Fruit fly (Drosophila melanogaster): ENCODE results near the gene Cdc27.

Cdc27 gene

DNA sequence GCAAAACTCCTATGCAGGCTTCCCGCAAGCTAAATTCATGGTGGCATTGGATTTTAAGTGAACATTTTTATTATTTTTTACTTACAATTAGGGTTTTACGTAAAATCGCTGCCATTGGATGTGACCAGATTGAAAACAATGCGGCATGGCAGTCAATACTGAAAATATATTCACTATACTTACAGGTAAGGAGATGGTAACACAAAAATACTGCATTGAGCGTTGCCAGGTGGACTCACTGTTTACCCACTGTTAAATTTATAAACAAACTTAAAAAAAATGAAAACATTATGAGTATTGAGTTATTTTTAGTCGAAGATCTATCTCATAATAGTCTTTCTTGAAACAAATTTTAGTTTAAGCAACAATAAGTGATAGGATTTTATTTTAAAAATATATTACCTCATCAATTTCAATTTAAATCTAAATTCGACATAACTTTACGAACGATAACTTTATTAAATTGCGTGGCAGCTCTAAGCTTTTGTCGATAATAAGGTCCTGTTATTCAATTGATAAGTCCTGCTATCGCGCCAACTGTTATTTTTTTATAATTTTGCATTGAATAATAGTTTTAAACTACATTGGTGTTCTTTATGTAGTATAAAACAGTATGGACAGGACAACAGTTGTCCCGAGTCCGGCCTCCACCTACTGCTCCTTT lies 5.2 kb downstream of the Cdc27 start, which contains the start of the genes mRpL50 and mei-P22:
TSS of gene mRpL50 (minus strand) at position 159 of the 664 bp plus-strand sequence.
TSS of gene mei-P22 (plus strand) at position 614 of the 664 bp plus-strand sequence.
- TF ChIP-seq Crg-1 (GFP tag; optimal IDR thresholded peaks at IDR 0.05), result no peak
- peak; percentile 41 for TF ChIP-seq Mnt (GFP tag; optimal IDR thresholded peaks at IDR 0.05)
- TF ChIP-seq tj (GFP tag; optimal IDR thresholded peaks at IDR 0.05), result no peak
- no peak for TF ChIP-seq CG11617 (GFP tag; optimal IDR thresholded peaks at IDR 0.05)
- peak; percentile 6 for TF ChIP-seq CG1620 (GFP tag; optimal IDR thresholded peaks at IDR 0.05)
- TF ChIP-seq CG33017 (tag; optimal IDR thresholded peaks at IDR 0.05), result no peak
- no peak for TF ChIP-seq cic (GFP tag; optimal IDR thresholded peaks at IDR 0.05)
- TF ChIP-seq CG7101 (tag; optimal IDR thresholded peaks at IDR 0.05), result peak; percentile 22
- no peak for TF ChIP-seq pad (GFP tag; optimal IDR thresholded peaks at IDR 0.05)
- TF ChIP-seq ovo (GFP tag; optimal IDR thresholded peaks at IDR 0.05), result no peak
- no peak for TF ChIP-seq CG12768 (GFP tag; optimal IDR thresholded peaks at IDR 0.05)
- TF ChIP-seq Hr96 (GFP tag; optimal IDR thresholded peaks at IDR 0.05), result no peak
- no peak for TF ChIP-seq kay (GFP tag; ENCODE audit: borderline replicate concordance)
- TF ChIP-seq CG5204 (GFP tag; optimal IDR thresholded peaks at IDR 0.05), result no peak
- TF ChIP-seq CG7045 (GFP tag; optimal IDR thresholded peaks at IDR 0.05), result no peak
- no peak for TF ChIP-seq cnc (optimal IDR thresholded peaks at IDR 0.05)
- TF ChIP-seq CG14711 (tag; optimal IDR thresholded peaks at IDR 0.05), result peak; percentile 9
- peak; percentile 21 for TF ChIP-seq bab1 (GFP tag; optimal IDR thresholded peaks at IDR 0.05)
- TF ChIP-seq toe (GFP tag; optimal IDR thresholded peaks at IDR 0.05), result peak; percentile 4
- TF ChIP-seq Clk (GFP tag; optimal IDR thresholded peaks at IDR 0.05), result no peak

DNA sequence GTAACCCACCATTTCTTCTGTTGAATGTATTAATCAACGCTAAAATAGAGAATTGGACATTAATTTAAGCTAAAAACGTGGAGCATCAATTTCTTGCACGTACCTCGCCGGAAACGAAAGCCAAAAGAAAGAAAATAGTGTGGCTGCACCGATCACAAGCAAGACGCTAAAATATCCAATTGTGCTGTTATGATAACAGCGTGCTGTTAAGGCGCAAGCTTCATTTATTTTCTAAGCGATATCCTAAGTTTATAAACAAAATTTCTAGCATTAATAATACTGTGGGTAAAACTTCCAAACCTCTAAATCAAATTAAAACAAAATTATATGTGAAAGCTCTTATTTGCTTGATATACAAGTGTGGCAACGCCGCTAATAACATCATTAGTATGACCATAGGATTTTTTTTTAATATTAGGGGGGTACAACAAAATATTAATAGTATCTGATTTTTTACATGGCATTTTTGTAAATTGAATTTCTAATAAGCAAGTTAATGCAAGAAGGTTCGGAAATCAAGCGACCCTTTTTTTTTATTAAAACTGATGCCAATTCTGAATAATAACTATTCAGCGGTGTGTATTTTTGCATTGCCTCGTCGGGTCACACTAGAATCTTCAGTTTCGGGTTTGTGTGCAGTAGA lies 7.8 kb downstream of the Cdc27 start, which contains the start of the genes RpL18 and Neos:
TSS of gene RpL18 (minus strand) at position 135 of the 643 bp plus-strand sequence.
TSS of gene Neos (plus strand) at position 412 of the 643 bp plus-strand sequence.
- peak; percentile 56 for TF ChIP-seq CG14711 (tag; optimal IDR thresholded peaks at IDR 0.05)
- peak; percentile 78 for TF ChIP-seq toe (GFP tag; optimal IDR thresholded peaks at IDR 0.05)
- peak; percentile 65 for TF ChIP-seq CG7045 (GFP tag; optimal IDR thresholded peaks at IDR 0.05)
- TF ChIP-seq kay (GFP tag; ENCODE audit: borderline replicate concordance), result no peak
- TF ChIP-seq cnc (optimal IDR thresholded peaks at IDR 0.05), result no peak
- TF ChIP-seq Clk (GFP tag; optimal IDR thresholded peaks at IDR 0.05), result peak; percentile 31
- peak; percentile 70 for TF ChIP-seq ovo (GFP tag; optimal IDR thresholded peaks at IDR 0.05)
- peak; percentile 73 for TF ChIP-seq Hr96 (GFP tag; optimal IDR thresholded peaks at IDR 0.05)
- TF ChIP-seq tj (GFP tag; optimal IDR thresholded peaks at IDR 0.05), result peak; percentile 54
- TF ChIP-seq CG12768 (GFP tag; optimal IDR thresholded peaks at IDR 0.05), result peak; percentile 70
- peak; percentile 61 for TF ChIP-seq CG33017 (tag; optimal IDR thresholded peaks at IDR 0.05)
- TF ChIP-seq cic (GFP tag; optimal IDR thresholded peaks at IDR 0.05), result peak; percentile 36
- peak; percentile 80 for TF ChIP-seq CG5204 (GFP tag; optimal IDR thresholded peaks at IDR 0.05)
- TF ChIP-seq CG1620 (GFP tag; optimal IDR thresholded peaks at IDR 0.05), result peak; percentile 68
- peak; percentile 63 for TF ChIP-seq pad (GFP tag; optimal IDR thresholded peaks at IDR 0.05)
- peak; percentile 84 for TF ChIP-seq bab1 (GFP tag; optimal IDR thresholded peaks at IDR 0.05)
- TF ChIP-seq Mnt (GFP tag; optimal IDR thresholded peaks at IDR 0.05), result peak; percentile 90
- peak; percentile 85 for TF ChIP-seq Crg-1 (GFP tag; optimal IDR thresholded peaks at IDR 0.05)
- TF ChIP-seq CG11617 (GFP tag; optimal IDR thresholded peaks at IDR 0.05), result peak; percentile 88
- peak; percentile 89 for TF ChIP-seq CG7101 (tag; optimal IDR thresholded peaks at IDR 0.05)

DNA sequence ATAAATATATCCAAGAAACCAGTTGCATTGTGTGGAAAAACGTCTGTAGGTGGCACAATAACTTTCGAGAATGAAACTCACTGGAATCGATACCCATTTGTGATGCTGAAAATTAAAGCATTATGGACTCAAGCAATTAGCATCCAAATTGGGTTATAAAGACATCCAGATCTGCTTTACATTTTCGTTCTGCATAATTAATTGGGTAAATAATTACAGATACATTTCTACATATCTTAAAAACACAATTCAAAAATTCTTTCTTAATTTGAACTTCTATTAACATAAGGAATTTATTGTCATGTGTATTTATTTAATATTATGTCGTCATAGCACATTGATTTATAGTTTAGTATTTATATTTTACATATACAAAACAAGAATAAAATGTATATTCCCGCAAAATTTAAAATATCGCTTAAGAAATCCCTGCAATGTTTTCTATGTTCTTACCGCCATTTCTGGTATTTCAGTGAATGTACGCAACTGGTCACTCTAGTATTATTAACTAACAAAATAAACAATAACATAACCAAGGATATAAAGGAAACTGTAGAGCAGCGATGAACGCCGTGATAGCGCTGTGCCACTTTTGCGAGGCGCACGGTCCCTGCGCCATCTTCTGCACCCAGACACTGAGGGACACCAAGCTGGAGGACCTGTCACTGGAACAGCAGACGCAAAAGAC lies 10.9 kb downstream of the Cdc27 start, which contains the start of the genes CG14829 and BHD:
TSS of gene CG14829 (minus strand) at position 51 of the 688 bp plus-strand sequence.
TSS of gene BHD (plus strand) at position 471 of the 688 bp plus-strand sequence.
- no peak for TF ChIP-seq CG1620 (GFP tag; optimal IDR thresholded peaks at IDR 0.05)

DNA sequence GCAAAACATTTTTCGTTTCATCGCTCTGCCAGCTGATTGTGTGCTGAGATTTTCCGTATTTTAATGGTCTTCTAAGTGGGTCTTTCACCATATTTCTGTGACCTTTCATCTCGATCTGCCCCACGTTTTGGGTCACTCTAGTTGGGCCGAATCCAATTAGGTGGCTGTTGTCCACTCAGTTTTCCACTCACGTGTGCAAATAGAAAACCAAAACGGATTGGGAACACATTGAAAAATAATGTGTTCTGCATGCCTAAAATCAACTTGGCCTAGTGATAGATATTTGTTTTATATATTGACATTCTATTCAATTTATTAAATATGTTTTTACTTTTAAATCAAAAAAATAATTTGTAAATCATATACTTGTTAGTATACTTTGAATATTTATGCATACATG lies 14.9 kb downstream of the Cdc27 start, which contains the start of gene CG14826:
TSS of gene CG14826 (plus strand) at position 301 of the 400 bp plus-strand sequence.
- TF ChIP-seq Mnt (GFP tag; optimal IDR thresholded peaks at IDR 0.05), result no peak
- TF ChIP-seq CG7101 (tag; optimal IDR thresholded peaks at IDR 0.05), result no peak
- no peak for TF ChIP-seq CG7045 (GFP tag; optimal IDR thresholded peaks at IDR 0.05)
- no peak for TF ChIP-seq CG12768 (GFP tag; optimal IDR thresholded peaks at IDR 0.05)
- no peak for TF ChIP-seq CG5204 (GFP tag; optimal IDR thresholded peaks at IDR 0.05)
- no peak for TF ChIP-seq kay (GFP tag; ENCODE audit: borderline replicate concordance)
- no peak for TF ChIP-seq Crg-1 (GFP tag; optimal IDR thresholded peaks at IDR 0.05)
- TF ChIP-seq pad (GFP tag; optimal IDR thresholded peaks at IDR 0.05), result no peak
- TF ChIP-seq CG11617 (GFP tag; optimal IDR thresholded peaks at IDR 0.05), result no peak
- no peak for TF ChIP-seq CG1620 (GFP tag; optimal IDR thresholded peaks at IDR 0.05)
- no peak for TF ChIP-seq CG33017 (tag; optimal IDR thresholded peaks at IDR 0.05)
- no peak for TF ChIP-seq bab1 (GFP tag; optimal IDR thresholded peaks at IDR 0.05)
- no peak for TF ChIP-seq Hr96 (GFP tag; optimal IDR thresholded peaks at IDR 0.05)
- no peak for TF ChIP-seq ovo (GFP tag; optimal IDR thresholded peaks at IDR 0.05)
